Worm (Caenorhabditis elegans): ENCODE measurements around the gene W07E11.1.

W07E11.1 gene

ce11 chrX:10084050-10084672 lies at the start of gene W07E11.1:
Gene W07E11.1, plus strand, starts transcription at chrX:10084622.
- TF ChIP-seq unc-62 (GFP tag; optimal IDR thresholded peaks at IDR 0.05): no peak

ce11 chrX:10044473-10044872 lies 39.9 kb upstream of the W07E11.1 start:
- no peak for TF ChIP-seq unc-62 (GFP tag; optimal IDR thresholded peaks at IDR 0.05)

- no peak for TF ChIP-seq unc-62 (GFP tag; optimal IDR thresholded peaks at IDR 0.05)
Measured at ce11 chrX:10047325-10047724, 37.1 kb upstream of the W07E11.1 start, which contains the start of gene ZC374.2. Gene ZC374.2, minus strand, starts transcription at chrX:10047425.

DNA sequence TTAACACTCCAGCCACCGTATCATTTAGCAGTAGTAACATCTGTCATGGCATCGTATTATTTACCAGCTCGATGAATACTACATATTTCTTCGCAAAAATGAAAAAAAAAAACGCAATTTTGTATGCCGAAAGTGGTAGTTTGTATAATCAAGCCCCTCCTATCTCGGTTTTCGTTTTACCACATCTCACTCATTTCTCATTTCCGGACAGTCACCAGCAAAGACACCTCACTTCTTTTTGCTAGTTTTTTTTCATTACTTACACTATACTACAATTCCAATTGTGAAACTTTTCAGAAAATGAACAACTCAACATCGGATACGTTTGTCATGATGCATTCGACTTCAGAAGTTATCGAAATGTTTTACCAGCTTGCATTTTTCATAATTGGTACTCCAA lies 35.3 kb upstream of the W07E11.1 start, which contains the start of gene gnrr-3:
gnrr-3 (plus strand) TSS at position 301 of the 400 bp plus-strand sequence.
- no peak for TF ChIP-seq unc-62 (GFP tag; optimal IDR thresholded peaks at IDR 0.05)

DNA sequence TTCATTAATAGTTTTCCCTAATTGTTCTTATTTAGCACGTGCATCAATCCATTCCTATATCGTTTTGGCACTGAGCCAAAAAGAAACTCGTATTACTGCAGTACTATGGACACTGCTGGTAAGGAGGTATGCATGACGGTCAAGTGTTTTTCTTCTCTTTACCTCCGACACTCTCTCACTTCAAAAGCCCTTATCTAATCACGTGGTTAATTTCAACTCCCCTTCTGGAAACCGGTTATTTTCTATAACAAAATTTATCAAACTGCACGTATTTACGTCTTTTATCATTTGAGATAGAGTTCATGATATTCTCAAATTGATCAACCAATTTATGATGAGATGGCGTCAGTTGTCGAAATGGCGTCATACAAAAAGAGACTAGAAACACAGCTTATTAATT lies 32.8 kb upstream of the W07E11.1 start:
- no peak for TF ChIP-seq unc-62 (GFP tag; optimal IDR thresholded peaks at IDR 0.05)

ce11 chrX:10053742-10054409 lies 30.5 kb upstream of the W07E11.1 start, which contains the start of gene cbs-1:
Gene cbs-1, plus strand, starts transcription at chrX:10054275.
- no peak for TF ChIP-seq unc-62 (GFP tag; optimal IDR thresholded peaks at IDR 0.05)

DNA sequence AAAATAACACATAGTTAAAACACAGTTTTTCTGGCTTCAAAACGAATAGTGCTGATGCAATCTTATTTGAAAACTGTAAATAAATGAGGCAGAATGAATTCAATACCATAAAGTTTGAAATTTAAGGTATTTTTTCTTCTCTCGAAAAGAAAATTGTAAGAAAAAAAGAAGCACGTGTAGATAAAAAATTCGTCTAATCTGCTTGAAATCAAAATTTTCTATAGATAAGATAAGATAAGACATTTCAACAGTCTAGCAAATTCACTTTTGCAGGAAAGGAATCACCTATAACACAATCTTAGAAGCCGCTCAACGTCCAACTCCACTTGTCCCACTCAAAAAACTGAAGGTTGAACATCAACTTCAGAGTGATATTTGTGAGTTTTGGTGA lies 30.0 kb upstream of the W07E11.1 start:
- TF ChIP-seq unc-62 (GFP tag; optimal IDR thresholded peaks at IDR 0.05): no peak

ce11 chrX:10058332-10058731 lies 26.1 kb upstream of the W07E11.1 start, which contains the start of gene ZC373.2:
Gene ZC373.2, minus strand, starts transcription at chrX:10058432.
- TF ChIP-seq unc-62 (GFP tag; optimal IDR thresholded peaks at IDR 0.05): no peak

DNA sequence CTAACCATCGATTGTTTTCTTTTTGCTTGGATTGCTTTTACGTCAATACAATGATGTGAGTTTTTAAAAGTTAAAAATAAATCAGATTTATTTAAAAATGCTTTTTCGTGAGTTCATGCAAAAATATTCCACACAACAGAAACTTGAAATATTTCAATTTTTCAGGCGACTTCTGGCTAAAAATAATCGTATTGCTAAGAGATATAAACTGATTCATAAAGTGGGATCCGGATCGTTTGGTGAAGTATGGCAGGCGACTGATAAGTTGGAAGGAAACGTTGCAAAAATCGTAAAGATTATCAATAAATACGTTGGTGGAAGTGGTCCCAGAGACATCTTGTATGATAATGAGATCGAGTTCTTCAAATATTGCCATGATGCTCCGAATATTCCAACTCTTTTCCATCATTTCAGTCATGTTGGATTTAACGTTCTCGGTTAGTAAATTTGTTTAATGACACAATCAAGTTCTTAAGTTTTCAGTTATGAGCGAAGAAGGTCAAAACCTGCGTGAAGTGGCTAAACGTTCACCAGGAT lies 23.9 kb upstream of the W07E11.1 start, which contains the start of gene ZC373.3:
ZC373.3 (plus strand) TSS at position 51 of the 537 bp plus-strand sequence.
- TF ChIP-seq unc-62 (GFP tag; optimal IDR thresholded peaks at IDR 0.05): no peak

ce11 chrX:10068468-10068867 lies 16.0 kb upstream of the W07E11.1 start:
- TF ChIP-seq unc-62 (GFP tag; optimal IDR thresholded peaks at IDR 0.05): no peak

- TF ChIP-seq unc-62 (GFP tag; optimal IDR thresholded peaks at IDR 0.05): no peak
Measured at ce11 chrX:10069692-10070091, 14.7 kb upstream of the W07E11.1 start, which contains the start of gene mlck-1. Gene mlck-1, minus strand, starts transcription at chrX:10069792.

ce11 chrX:10074233-10074632 lies 10.2 kb upstream of the W07E11.1 start, which contains the start of gene ZC373.5:
Gene ZC373.5, minus strand, starts transcription at chrX:10074391.
- TF ChIP-seq unc-62 (GFP tag; optimal IDR thresholded peaks at IDR 0.05): no peak

DNA sequence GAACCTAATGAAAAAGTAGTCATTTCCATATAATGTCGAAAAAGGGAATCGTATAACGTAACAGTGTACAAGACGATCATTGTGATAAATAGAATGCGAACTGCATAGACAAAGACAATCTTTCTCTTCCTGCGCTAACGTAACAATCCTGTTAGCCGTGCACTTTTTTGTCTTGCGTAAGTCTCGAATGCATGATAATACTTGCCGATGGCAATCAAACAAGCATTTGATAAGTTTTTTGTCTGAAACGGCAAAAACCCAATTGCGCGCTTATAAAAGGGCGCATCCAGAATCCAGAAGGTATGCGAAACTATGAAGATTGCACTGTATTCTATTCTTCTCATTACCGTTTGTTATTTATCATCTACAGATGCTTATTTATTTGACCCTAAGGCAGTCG lies 9.4 kb upstream of the W07E11.1 start, which contains the start of gene dao-4:
dao-4 (plus strand) TSS at position 301 of the 400 bp plus-strand sequence.
- TF ChIP-seq unc-62 (GFP tag; optimal IDR thresholded peaks at IDR 0.05): no peak

DNA sequence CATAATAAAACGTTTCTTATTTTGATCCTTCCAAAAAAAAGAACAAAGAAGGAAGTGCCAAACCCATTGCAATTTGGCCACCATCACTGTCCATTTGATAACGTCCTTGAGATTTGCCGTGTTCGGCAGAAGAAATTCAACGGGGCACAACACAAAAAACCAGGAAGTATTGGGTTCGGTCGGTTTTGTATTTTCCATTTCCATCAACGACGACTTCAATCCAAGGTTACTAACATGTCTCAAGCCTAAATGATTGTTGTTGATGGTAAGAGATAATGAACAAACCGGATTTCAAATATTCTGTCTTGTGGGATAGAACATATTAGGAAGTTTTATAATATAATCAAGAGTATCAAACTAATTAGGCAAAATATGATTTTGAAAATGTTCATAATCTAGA lies 8.1 kb upstream of the W07E11.1 start:
- no peak for TF ChIP-seq unc-62 (GFP tag; optimal IDR thresholded peaks at IDR 0.05)

- no peak for TF ChIP-seq unc-62 (GFP tag; optimal IDR thresholded peaks at IDR 0.05)
Measured at ce11 chrX:10077297-10077696, 7.1 kb upstream of the W07E11.1 start, which contains the start of gene col-176. Gene col-176, plus strand, starts transcription at chrX:10077597.

- no peak for TF ChIP-seq unc-62 (GFP tag; optimal IDR thresholded peaks at IDR 0.05)
Measured at ce11 chrX:10078089-10078488, 6.3 kb upstream of the W07E11.1 start.

All from whole organism, dauer.